Worm (Caenorhabditis elegans) whole organism, early embryonic: ENCODE data around the gene str-196.

Experiments
- ama-1 ChIP-seq: fragments of 150-350 bp; optimal IDR thresholded peaks from 2 replicates; lab custom pipeline; 2014
- ets-7 ChIP-seq: sonication (generic microtip); optimal IDR thresholded peaks from 2 replicates; lab custom pipeline; 2016; ENCODE audit warnings: missing genotype, missing genetic modification characterization, missing compliant biosample characterization
- flt-1 ChIP-seq: fragments of 200-800 bp; sonication (Bioruptor generic); IDR thresholded peaks from 2 replicates; pipeline ENCODE4 v1.3.6; 2022; ENCODE audit warnings: missing genetic modification characterization, missing compliant biosample characterization
- hnd-1 ChIP-seq: sonication (generic microtip); optimal IDR thresholded peaks from 2 replicates; lab custom pipeline; 2016; ENCODE audit warnings: missing genetic modification characterization, missing compliant biosample characterization

DNA sequence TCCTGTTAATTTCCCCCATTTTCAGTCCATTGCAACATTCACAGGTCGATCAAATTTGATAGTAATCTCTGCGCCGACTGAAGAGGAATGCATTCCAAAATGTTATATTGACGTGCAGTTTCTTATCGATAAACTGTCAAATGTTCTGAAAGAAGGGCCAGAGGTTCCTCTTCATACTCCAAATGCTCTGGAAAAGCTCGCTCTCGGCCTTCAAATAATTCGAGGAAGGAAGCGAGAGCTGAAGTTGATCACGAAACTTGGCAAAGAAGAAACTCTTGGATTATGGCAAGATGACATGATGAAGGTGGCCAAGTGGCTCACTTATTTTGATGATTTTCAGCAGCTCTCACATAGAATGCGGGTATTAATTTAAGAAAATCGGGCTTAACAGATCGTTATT lies 12.5 kb upstream of the str-196 start:
- TF ChIP-seq flt-1 (GFP tag; lab: Robert Waterston, UW) (no peak), ets-7 (tag; lab: Kevin White, UChicago) (no peak), ama-1 (lab: Kevin White, UChicago) (no peak), hnd-1 (tag; lab: Kevin White, UChicago) (no peak)
